Worm (Caenorhabditis elegans) whole organism, late embryonic: ENCODE data around the gene droe-4.

ENCODE experiments used
- C08G9.2 ChIP-seq: sonication (generic microtip); optimal IDR thresholded peaks from 2 replicates; lab custom pipeline; 2016; ENCODE audit warnings: mild to moderate bottlenecking, missing genetic modification characterization, moderate library complexity, missing compliant biosample characterization
- ceh-48 ChIP-seq: sonication (generic microtip); optimal IDR thresholded peaks from 2 replicates; lab custom pipeline; 2016; ENCODE audit warnings: missing genetic modification characterization, inconsistent platforms, missing compliant biosample characterization
- elt-2 ChIP-seq: sonication (generic microtip); optimal IDR thresholded peaks from 2 replicates; lab custom pipeline; 2016; ENCODE audit warnings: missing genetic modification reagents, missing genetic modification characterization, missing compliant biosample characterization
- fkh-10 ChIP-seq: fragments of 150-350 bp; optimal IDR thresholded peaks from 2 replicates; lab custom pipeline; 2014; ENCODE audit warnings: missing biosample characterization, missing genetic modification reagents, missing genetic modification characterization
- hlh-15 ChIP-seq: sonication (generic microtip); optimal IDR thresholded peaks from 2 replicates; lab custom pipeline; 2016; ENCODE audit warnings: missing genetic modification characterization, missing compliant biosample characterization
- hlh-8 ChIP-seq: sonication (generic microtip); optimal IDR thresholded peaks from 2 replicates; lab custom pipeline; 2016; ENCODE audit warnings: missing genotype, missing genetic modification characterization, missing compliant biosample characterization
- nfya-1 ChIP-seq: sonication (generic microtip); optimal IDR thresholded peaks from 2 replicates; lab custom pipeline; 2017; ENCODE audit warnings: missing genetic modification characterization, mild to moderate bottlenecking, missing compliant biosample characterization, antibody characterized with exemption, moderate library complexity
- pag-3 ChIP-seq: sonication (generic microtip); optimal IDR thresholded peaks from 2 replicates; lab custom pipeline; 2016; ENCODE audit warnings: missing compliant biosample characterization, missing genetic modification characterization, borderline replicate concordance
- pqm-1 ChIP-seq: sonication (generic microtip); optimal IDR thresholded peaks from 2 replicates; lab custom pipeline; 2016; ENCODE audit warnings: missing genetic modification characterization, missing compliant biosample characterization
- pros-1 ChIP-seq: fragments of 150-350 bp; optimal IDR thresholded peaks from 2 replicates; lab custom pipeline; 2014; ENCODE audit warnings: missing biosample characterization, missing genetic modification reagents, missing genetic modification characterization
- tbx-2 ChIP-seq: sonication (generic microtip); optimal IDR thresholded peaks from 2 replicates; lab custom pipeline; 2016; ENCODE audit warnings: missing genetic modification characterization, missing compliant biosample characterization
- ztf-16 ChIP-seq: sonication (generic microtip); optimal IDR thresholded peaks from 2 replicates; lab custom pipeline; 2017; ENCODE audit warnings: missing genetic modification characterization, missing compliant biosample characterization

ce11 chrV:14002402-14002801, 9.9 kb downstream of the droe-4 start:
- no peak for TF ChIP-seq elt-2 (tag; lab: Kevin White, UChicago)
- no peak for TF ChIP-seq ztf-16 (tag; lab: Kevin White, UChicago)
- no peak for TF ChIP-seq pag-3 (tag; lab: Kevin White, UChicago)
- peak; percentile 11 for TF ChIP-seq nfya-1 (tag; lab: Kevin White, UChicago)
- TF ChIP-seq hlh-15, result no peak
- no peak for TF ChIP-seq ceh-48 (tag; lab: Kevin White, UChicago)
- TF ChIP-seq hlh-8 (tag; lab: Kevin White, UChicago), result no peak
- peak; percentile 44 for TF ChIP-seq tbx-2
- no peak for TF ChIP-seq pqm-1 (tag; lab: Kevin White, UChicago)
- no peak for TF ChIP-seq fkh-10 (GFP tag; lab: Kevin White, UChicago)
- peak; percentile 39 for TF ChIP-seq C08G9.2 (tag; lab: Kevin White, UChicago)
- TF ChIP-seq pros-1 (tag; lab: Kevin White, UChicago), result no peak
